Fruit fly (Drosophila melanogaster): Measurements from ENCODE around the gene Aven.
A peak's percentile ranks its signal among the peaks of the same experiment; 100 is the strongest.

The Aven gene

dm6 chrX:12595610-12596336 lies 33.7 kb downstream of the Aven start, which contains the start of the genes CG1824 and Sec16 (continued):
- no peak for TF ChIP-seq btn (GFP tag; optimal IDR thresholded peaks at IDR 0.05)
- no peak for TF ChIP-seq CG4360 (GFP tag; IDR thresholded peaks at IDR 0.05)
- peak; percentile 34 for TF ChIP-seq CG12942 (GFP tag; optimal IDR thresholded peaks at IDR 0.05)
- peak; percentile 18 for TF ChIP-seq Hsf (GFP tag; optimal IDR thresholded peaks at IDR 0.05)
- no peak for TF ChIP-seq psq (GFP tag; optimal IDR thresholded peaks at IDR 0.05)
- no peak for TF ChIP-seq Hand (GFP tag; optimal IDR thresholded peaks at IDR 0.05)
- peak; percentile 54 for TF ChIP-seq CG9727 (GFP tag; optimal IDR thresholded peaks at IDR 0.05)
- TF ChIP-seq pb (GFP tag; optimal IDR thresholded peaks at IDR 0.05): no peak
- no peak for TF ChIP-seq nerfin-2 (GFP tag; IDR thresholded peaks at IDR 0.05; ENCODE audit: partially characterized antibody)
- TF ChIP-seq CG17186 (GFP tag; optimal IDR thresholded peaks at IDR 0.05): peak; percentile 8
- peak; percentile 36 for TF ChIP-seq Xbp1 (GFP tag; optimal IDR thresholded peaks at IDR 0.05)
- TF ChIP-seq CG9609 (GFP tag; optimal IDR thresholded peaks at IDR 0.05): no peak
- no peak for TF ChIP-seq toy (GFP tag; IDR thresholded peaks at IDR 0.05)
- TF ChIP-seq Bteb2 (GFP tag; optimal IDR thresholded peaks at IDR 0.05): no peak
- peak; percentile 58 for TF ChIP-seq trem (tag; optimal IDR thresholded peaks at IDR 0.05)
- no peak for TF ChIP-seq dan (GFP tag; IDR thresholded peaks at IDR 0.05)
- no peak for TF ChIP-seq CG4617 (GFP tag; optimal IDR thresholded peaks at IDR 0.05; ENCODE audit: borderline replicate concordance)
- no peak for TF ChIP-seq CkIIα-i1 (GFP tag; IDR thresholded peaks at IDR 0.05)
- no peak for TF ChIP-seq jigr1 (GFP tag; IDR thresholded peaks at IDR 0.05)
- TF ChIP-seq CG11560 (tag; IDR thresholded peaks at IDR 0.05): no peak
- no peak for TF ChIP-seq B-H2 (GFP tag; optimal IDR thresholded peaks at IDR 0.05)
- no peak; the same call in 2 of the 3 replicates for TF ChIP-seq zen2 (GFP tag; IDR thresholded peaks at IDR 0.05; ENCODE audit: partially characterized antibody)
- TF ChIP-seq HLHmδ (GFP tag; optimal IDR thresholded peaks at IDR 0.05): no peak
- TF ChIP-seq Stat92E (GFP tag; optimal IDR thresholded peaks at IDR 0.05): no peak
- TF ChIP-seq CG33213 (GFP tag; optimal IDR thresholded peaks at IDR 0.05): no peak
- no peak for TF ChIP-seq CG4854 (GFP tag; optimal IDR thresholded peaks at IDR 0.05)
- TF ChIP-seq pros (GFP tag; optimal IDR thresholded peaks at IDR 0.05): no peak
- no peak for TF ChIP-seq CG11398 (GFP tag; optimal IDR thresholded peaks at IDR 0.05)
- TF ChIP-seq pfk (GFP tag; optimal IDR thresholded peaks at IDR 0.05): no peak
- TF ChIP-seq CG10959 (GFP tag; IDR thresholded peaks at IDR 0.05): no peak
- peak; percentile 63 for TF ChIP-seq phol (tag; optimal IDR thresholded peaks at IDR 0.05)
- TF ChIP-seq kay (GFP tag; optimal IDR thresholded peaks at IDR 0.05): no peak
- no peak for TF ChIP-seq nom (GFP tag; optimal IDR thresholded peaks at IDR 0.05)
- peak; percentile 8 for TF ChIP-seq twi (tag; optimal IDR thresholded peaks at IDR 0.05)
- no peak for TF ChIP-seq vfl (GFP tag; optimal IDR thresholded peaks at IDR 0.05)
- no peak for TF ChIP-seq ttk (GFP tag; IDR thresholded peaks at IDR 0.05)
- no peak for TF ChIP-seq da (GFP tag; optimal IDR thresholded peaks at IDR 0.05)
- TF ChIP-seq CG16813 (GFP tag; IDR thresholded peaks at IDR 0.05; ENCODE audit: partially characterized antibody): peak; percentile 53; the same call in 2 of the 3 replicates
- no peak for TF ChIP-seq nau (GFP tag; optimal IDR thresholded peaks at IDR 0.05)
- TF ChIP-seq lab (GFP tag; optimal IDR thresholded peaks at IDR 0.05): no peak
- TF ChIP-seq Oli (tag; optimal IDR thresholded peaks at IDR 0.05): peak; percentile 32
- no peak for TF ChIP-seq her (GFP tag; optimal IDR thresholded peaks at IDR 0.05)
- TF ChIP-seq CG14965 (GFP tag; optimal IDR thresholded peaks at IDR 0.05; ENCODE audit: borderline replicate concordance): no peak
- TF ChIP-seq mld (GFP tag; IDR thresholded peaks at IDR 0.05; ENCODE audit: partially characterized antibody): no peak
- TF ChIP-seq Dad (GFP tag; optimal IDR thresholded peaks at IDR 0.05): no peak
- no peak for TF ChIP-seq hb (GFP tag; IDR thresholded peaks at IDR 0.05; ENCODE audit: partially characterized antibody)
- TF ChIP-seq pnt (GFP tag; optimal IDR thresholded peaks at IDR 0.05): no peak
- no peak for TF ChIP-seq eyg (GFP tag; optimal IDR thresholded peaks at IDR 0.05)
- no peak for TF ChIP-seq slp2 (GFP tag; optimal IDR thresholded peaks at IDR 0.05)
